Fruit fly (Drosophila melanogaster) whole organism, pupa: ENCODE measurements around the gene Cpr100A.
A peak's percentile ranks its signal among the peaks of the same experiment; 100 is the strongest.

Source experiments
- CG10348 ChIP-seq: fragments of 200-800 bp; sonication (Bioruptor generic); IDR thresholded peaks from 2 replicates; pipeline ENCODE4 v1.3.6; 2022; ENCODE audit warnings: missing biosample characterization, missing genetic modification characterization
- CG12605 ChIP-seq: fragments of 200-800 bp; sonication (Bioruptor generic); IDR thresholded peaks from 2 replicates; pipeline ENCODE4 v1.3.6; 2022; ENCODE audit warnings: missing biosample characterization, missing genetic modification characterization
- CG13204 ChIP-seq: fragments of 200-800 bp; sonication (Bioruptor generic); optimal IDR thresholded peaks from 2 replicates; lab custom pipeline; 2018; ENCODE audit warnings: missing biosample characterization, mild to moderate bottlenecking, missing genetic modification characterization, moderate library complexity
- CG14655 ChIP-seq: fragments of 200-800 bp; sonication (Bioruptor generic); optimal IDR thresholded peaks from 3 replicates; lab custom pipeline; 2017; ENCODE audit warnings: mild to moderate bottlenecking, missing biosample characterization, missing genetic modification reagents, missing genetic modification characterization
- CG15710 ChIP-seq: fragments of 200-800 bp; sonication (Bioruptor generic); optimal IDR thresholded peaks from 2 replicates; lab custom pipeline; 2018; ENCODE audit warnings: missing biosample characterization, mild to moderate bottlenecking, missing genetic modification characterization, moderate library complexity
- CG17806 ChIP-seq: fragments of 200-800 bp; sonication (Bioruptor generic); optimal IDR thresholded peaks from 2 replicates; lab custom pipeline; 2018; ENCODE audit warnings: missing biosample characterization, mild to moderate bottlenecking, missing genetic modification characterization, moderate library complexity
- CG32121 ChIP-seq: fragments of 200-800 bp; sonication (Bioruptor generic); IDR thresholded peaks from 2 replicates; pipeline ENCODE4 v1.3.6; 2022; ENCODE audit warnings: missing biosample characterization, missing genetic modification characterization
- CG34367 ChIP-seq: fragments of 200-800 bp; sonication (Bioruptor generic); optimal IDR thresholded peaks from 2 replicates; lab custom pipeline; 2018; ENCODE audit warnings: missing biosample characterization, mild to moderate bottlenecking, missing genetic modification characterization
- CG4496 ChIP-seq: fragments of 200-800 bp; sonication (Bioruptor generic); IDR thresholded peaks from 3 replicates; pipeline ENCODE4 v1.3.6; 2022; ENCODE audit warnings: missing biosample characterization, missing genetic modification characterization
- CG8159 ChIP-seq: fragments of 200-800 bp; sonication (Bioruptor generic); optimal IDR thresholded peaks from 3 replicates; lab custom pipeline; 2018; ENCODE audit warnings: missing biosample characterization, mild to moderate bottlenecking, missing genetic modification characterization, moderate library complexity
- CG8301 ChIP-seq: fragments of 200-800 bp; sonication (Bioruptor generic); optimal IDR thresholded peaks from 2 replicates; lab custom pipeline; 2018; ENCODE audit warnings: missing biosample characterization, mild to moderate bottlenecking, missing genetic modification characterization
- CG9948 ChIP-seq: fragments of 200-800 bp; sonication (Bioruptor generic); optimal IDR thresholded peaks from 2 replicates; lab custom pipeline; 2018; ENCODE audit warnings: missing biosample characterization, mild to moderate bottlenecking, missing genetic modification characterization, moderate library complexity
- D1 ChIP-seq: fragments of 200-800 bp; sonication (Bioruptor generic); optimal IDR thresholded peaks from 2 replicates; lab custom pipeline; 2018; ENCODE audit warnings: missing biosample characterization, mild to moderate bottlenecking, missing genetic modification characterization, moderate library complexity
- EcR ChIP-seq: fragments of 200-800 bp; sonication (Bioruptor generic); optimal IDR thresholded peaks from 3 replicates; lab custom pipeline; 2019; ENCODE audit warnings: missing biosample characterization, missing genetic modification characterization, mild to moderate bottlenecking, moderate library complexity, missing genetic modification reagents
- Ets98B ChIP-seq: fragments of 200-800 bp; sonication (Bioruptor generic); IDR thresholded peaks from 2 replicates; pipeline ENCODE4 v1.3.6; 2022; ENCODE audit warnings: missing biosample characterization, missing genetic modification characterization
- Pif1A ChIP-seq: fragments of 200-800 bp; sonication (Bioruptor generic); optimal IDR thresholded peaks from 3 replicates; lab custom pipeline; 2016; ENCODE audit warnings: missing biosample characterization, missing genetic modification characterization
- Pif1B ChIP-seq: fragments of 200-800 bp; sonication (Bioruptor generic); optimal IDR thresholded peaks from 3 replicates; lab custom pipeline; 2016; ENCODE audit warnings: missing biosample characterization, missing genetic modification characterization
- Snoo ChIP-seq: fragments of 200-800 bp; sonication (Bioruptor generic); optimal IDR thresholded peaks from 3 replicates; lab custom pipeline; 2017; ENCODE audit warnings: missing biosample characterization, mild to moderate bottlenecking, missing genetic modification characterization, inconsistent platforms
- fd96Ca ChIP-seq: fragments of 200-800 bp; sonication (Bioruptor generic); IDR thresholded peaks from 3 replicates; pipeline ENCODE4 v1.3.6; 2022; ENCODE audit warnings: missing biosample characterization, missing genetic modification characterization
- gl ChIP-seq: fragments of 200-800 bp; sonication (Bioruptor generic); optimal IDR thresholded peaks from 2 replicates; lab custom pipeline; 2018; ENCODE audit warnings: missing biosample characterization, mild to moderate bottlenecking, missing genetic modification characterization
- rn ChIP-seq: fragments of 200-800 bp; sonication (Bioruptor generic); IDR thresholded peaks from 2 replicates; pipeline ENCODE4 v1.3.6; 2022; ENCODE audit warnings: missing biosample characterization, missing genetic modification characterization

The Cpr100A gene

DNA sequence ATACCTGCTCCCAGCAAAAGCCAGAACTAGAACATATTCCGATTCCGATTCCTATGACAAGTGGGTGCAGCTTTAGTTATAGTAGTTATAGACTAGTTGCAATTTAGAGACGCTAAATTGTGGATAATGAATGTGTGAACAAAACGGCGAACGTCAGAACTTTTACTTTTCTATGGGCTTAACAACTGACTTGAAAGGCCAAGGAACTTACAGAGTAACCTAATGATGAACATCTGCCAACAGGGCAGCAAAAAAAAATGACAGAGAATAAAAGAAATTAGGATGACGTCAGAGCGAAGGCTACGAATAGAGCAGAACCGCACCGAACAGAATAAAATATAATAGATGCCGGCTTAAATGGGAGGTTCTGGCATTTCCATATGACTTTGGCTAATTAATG is 35.2 kb upstream of the Cpr100A start:
- TF ChIP-seq CG13204 (GFP tag; lab: Kevin White, UChicago) (no peak), CG4496 (no peak), CG8301 (tag; lab: Kevin White, UChicago) (no peak), fd96Ca (GFP tag; lab: Robert Waterston, UW) (no peak), CG9948 (tag; lab: Kevin White, UChicago) (no peak), EcR (GFP tag; lab: Kevin White, UChicago) (no peak), CG34367 (tag; lab: Kevin White, UChicago) (no peak), rn (no peak), Pif1A (GFP tag; lab: Kevin White, UChicago) (no peak), gl (tag; lab: Kevin White, UChicago) (no peak)

DNA sequence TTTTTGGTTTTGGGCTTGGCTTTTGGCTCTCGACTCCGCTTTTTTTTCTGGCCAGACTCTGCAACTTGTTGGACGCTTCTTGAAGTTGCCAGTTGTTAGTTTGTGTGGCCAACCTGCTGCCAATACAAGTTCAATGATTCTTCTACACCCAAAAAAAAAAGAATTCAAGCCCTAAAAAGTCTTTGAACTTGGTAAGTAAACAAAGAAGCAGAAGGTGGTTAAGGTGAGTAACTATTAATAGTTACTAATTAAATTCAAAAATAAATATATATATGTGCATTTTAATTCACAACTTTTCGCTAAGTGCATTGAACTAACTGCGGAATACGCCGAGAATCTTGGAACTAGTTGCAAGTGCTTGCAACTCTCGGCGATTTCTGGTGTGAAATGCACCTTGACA is 34.2 kb upstream of the Cpr100A start:
- TF ChIP-seq CG32121 = peak; percentile 51
- TF ChIP-seq D1 (tag; lab: Kevin White, UChicago) = no peak
- 0 out of 3 replicates have a peak, but pooled peaks have one; percentile 25 for TF ChIP-seq fd96Ca (GFP tag; lab: Robert Waterston, UW)
- TF ChIP-seq CG14655 (GFP tag; lab: Kevin White, UChicago) = peak; percentile 71
- peak; percentile 20 for TF ChIP-seq CG15710 (tag; lab: Kevin White, UChicago)
- TF ChIP-seq Ets98B (GFP tag; lab: Robert Waterston, UW) = peak; percentile 35; the same call in 1 of the 2 replicates
- TF ChIP-seq CG10348 (GFP tag; lab: Robert Waterston, UW) = no peak
- TF ChIP-seq CG4496 = peak; percentile 73
- TF ChIP-seq rn = no peak
- peak; percentile 18 for TF ChIP-seq CG34367 (tag; lab: Kevin White, UChicago)
- peak; percentile 43 for TF ChIP-seq CG17806 (tag; lab: Kevin White, UChicago)
- peak; percentile 52 for TF ChIP-seq EcR (GFP tag; lab: Kevin White, UChicago)
- peak; percentile 73 for TF ChIP-seq CG8301 (tag; lab: Kevin White, UChicago)
- no peak for TF ChIP-seq Snoo (tag; lab: Kevin White, UChicago)
- peak; percentile 17; the same call in 1 of the 2 replicates for TF ChIP-seq CG12605 (GFP tag; lab: Robert Waterston, UW)
- TF ChIP-seq CG9948 (tag; lab: Kevin White, UChicago) = peak; percentile 53
- peak; percentile 26 for TF ChIP-seq Pif1A (GFP tag; lab: Kevin White, UChicago)
- TF ChIP-seq CG8159 (tag; lab: Kevin White, UChicago) = peak; percentile 26
- TF ChIP-seq CG13204 (GFP tag; lab: Kevin White, UChicago) = no peak
- TF ChIP-seq gl (tag; lab: Kevin White, UChicago) = no peak
- peak; percentile 25 for TF ChIP-seq Pif1B (GFP tag; lab: Kevin White, UChicago)
- TF ChIP-seq, all 21 proteins: peak for 15

dm6 chr3R:30840741-30841140 is 26.6 kb upstream of the Cpr100A start:
- TF ChIP-seq rn = no peak
- no peak for TF ChIP-seq CG10348 (GFP tag; lab: Robert Waterston, UW)
- TF ChIP-seq CG32121 = no peak
- TF ChIP-seq CG12605 (GFP tag; lab: Robert Waterston, UW) = no peak
- TF ChIP-seq fd96Ca (GFP tag; lab: Robert Waterston, UW) = no peak
- TF ChIP-seq EcR (GFP tag; lab: Kevin White, UChicago) = peak; percentile 62
- TF ChIP-seq CG17806 (tag; lab: Kevin White, UChicago) = no peak
- no peak for TF ChIP-seq CG34367 (tag; lab: Kevin White, UChicago)
- no peak for TF ChIP-seq CG4496
- TF ChIP-seq CG13204 (GFP tag; lab: Kevin White, UChicago) = peak; percentile 74
- TF ChIP-seq D1 (tag; lab: Kevin White, UChicago) = no peak

dm6 chr3R:30842199-30842598 is 25.1 kb upstream of the Cpr100A start:
- peak; percentile 89 for TF ChIP-seq CG8159 (tag; lab: Kevin White, UChicago)
- no peak for TF ChIP-seq CG13204 (GFP tag; lab: Kevin White, UChicago)
- TF ChIP-seq fd96Ca (GFP tag; lab: Robert Waterston, UW) = 0 out of 3 replicates have a peak, but pooled peaks have one; percentile 7
- peak; percentile 51 for TF ChIP-seq CG14655 (GFP tag; lab: Kevin White, UChicago)
- TF ChIP-seq CG9948 (tag; lab: Kevin White, UChicago) = peak; percentile 76
- peak; percentile 83 for TF ChIP-seq CG15710 (tag; lab: Kevin White, UChicago)
- peak; percentile 34; the same call in 1 of the 3 replicates for TF ChIP-seq CG4496
- no peak for TF ChIP-seq CG10348 (GFP tag; lab: Robert Waterston, UW)
- peak; percentile 27 for TF ChIP-seq CG8301 (tag; lab: Kevin White, UChicago)
- no peak for TF ChIP-seq CG12605 (GFP tag; lab: Robert Waterston, UW)
- TF ChIP-seq Pif1B (GFP tag; lab: Kevin White, UChicago) = peak; percentile 25
- TF ChIP-seq CG17806 (tag; lab: Kevin White, UChicago) = peak; percentile 82
- no peak for TF ChIP-seq rn
- no peak for TF ChIP-seq gl (tag; lab: Kevin White, UChicago)
- TF ChIP-seq EcR (GFP tag; lab: Kevin White, UChicago) = no peak
- TF ChIP-seq Pif1A (GFP tag; lab: Kevin White, UChicago) = peak; percentile 63
- no peak for TF ChIP-seq D1 (tag; lab: Kevin White, UChicago)
- TF ChIP-seq CG34367 (tag; lab: Kevin White, UChicago) = peak; percentile 70
- TF ChIP-seq CG32121 = no peak
- no peak for TF ChIP-seq Ets98B (GFP tag; lab: Robert Waterston, UW)
- TF ChIP-seq Snoo (tag; lab: Kevin White, UChicago) = peak; percentile 58

DNA sequence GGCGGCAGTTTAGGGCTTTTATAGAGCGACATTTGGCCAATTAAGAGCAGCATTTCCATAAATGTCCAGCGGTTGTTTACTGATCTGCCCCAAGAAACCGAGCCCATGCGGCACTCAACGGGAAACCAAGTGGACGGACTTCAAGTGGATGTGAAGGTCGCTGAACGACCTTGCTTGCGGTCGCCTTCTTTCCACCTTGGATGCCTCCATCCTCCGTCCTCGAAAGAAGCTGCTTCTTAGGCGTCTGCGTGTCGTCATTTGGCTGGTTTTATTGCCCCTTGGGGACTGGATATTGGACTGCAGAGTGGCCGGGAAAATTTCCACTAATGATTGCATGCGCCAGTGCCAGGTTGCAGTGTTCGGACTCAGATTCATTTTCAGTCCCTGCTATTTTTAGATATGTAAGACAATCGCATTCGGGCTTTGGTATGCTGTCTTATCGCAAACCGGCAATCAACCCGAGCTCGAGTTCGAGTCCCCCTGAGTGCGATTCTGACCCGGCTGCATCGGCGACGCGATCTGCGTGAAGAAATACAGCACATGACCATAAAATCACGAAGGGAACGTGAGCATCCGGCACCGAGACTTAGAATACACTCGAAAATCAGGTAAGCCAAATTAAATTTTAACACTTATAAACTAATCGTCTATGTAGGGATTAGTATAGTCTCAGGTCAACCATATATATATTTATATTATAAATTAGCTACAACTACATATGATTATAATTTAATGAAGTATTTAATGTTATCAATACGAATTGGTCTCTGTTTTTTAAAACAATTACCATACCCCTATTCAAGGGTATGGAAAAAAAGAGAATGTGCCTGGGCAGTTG is 24.5 kb upstream of the Cpr100A start:
- TF ChIP-seq gl (tag; lab: Kevin White, UChicago) (peak; percentile 14), D1 (tag; lab: Kevin White, UChicago) (peak; percentile 84), CG12605 (GFP tag; lab: Robert Waterston, UW) (no peak), CG15710 (tag; lab: Kevin White, UChicago) (peak; percentile 86), CG10348 (GFP tag; lab: Robert Waterston, UW) (no peak), CG8301 (tag; lab: Kevin White, UChicago) (peak; percentile 15), Snoo (tag; lab: Kevin White, UChicago) (peak; percentile 74), CG14655 (GFP tag; lab: Kevin White, UChicago) (peak; percentile 48), fd96Ca (GFP tag; lab: Robert Waterston, UW) (no peak), rn (no peak), CG8159 (tag; lab: Kevin White, UChicago) (peak; percentile 89), CG4496 (no peak; the same call in 2 of the 3 replicates), EcR (GFP tag; lab: Kevin White, UChicago) (peak; percentile 94), Ets98B (GFP tag; lab: Robert Waterston, UW) (no peak), Pif1A (GFP tag; lab: Kevin White, UChicago) (peak; percentile 38), CG32121 (no peak), CG34367 (tag; lab: Kevin White, UChicago) (peak; percentile 81), CG9948 (tag; lab: Kevin White, UChicago) (peak; percentile 81), Pif1B (GFP tag; lab: Kevin White, UChicago) (peak; percentile 56), CG17806 (tag; lab: Kevin White, UChicago) (peak; percentile 76), CG13204 (GFP tag; lab: Kevin White, UChicago) (peak; percentile 29)
- TF ChIP-seq, all 21 proteins: peak for 14
